Worm (Caenorhabditis elegans): Measurements from ENCODE around the gene C06E1.9.

Gene C06E1.9

ce11 chrIII:8630833-8631232 lies 21.2 kb upstream of the C06E1.9 start, which contains the start of gene dnj-10 (continued):
- TF ChIP-seq madf-6 (GFP tag; IDR thresholded peaks at IDR 0.05) (peak; percentile 54), rpc-1 (optimal IDR thresholded peaks at IDR 0.05) (no peak), rpc-1 (tag; optimal IDR thresholded peaks at IDR 0.05) (no peak), nfyb-1 (GFP tag; IDR thresholded peaks at IDR 0.05) (no peak), hmg-1.2 (GFP tag; IDR thresholded peaks at IDR 0.05) (0 out of 2 replicates have a peak, but pooled peaks have one; percentile 31), F52B5.7 (tag; optimal IDR thresholded peaks at IDR 0.05) (no peak), mes-4 (tag; optimal IDR thresholded peaks at IDR 0.05) (no peak), hlh-12 (tag; optimal IDR thresholded peaks at IDR 0.05) (no peak), mxl-1 (tag; optimal IDR thresholded peaks at IDR 0.05) (no peak), ceh-79 (tag; optimal IDR thresholded peaks at IDR 0.05) (no peak), die-1 (tag; optimal IDR thresholded peaks at IDR 0.05) (no peak), sptf-2 (GFP tag; optimal IDR thresholded peaks at IDR 0.05) (no peak), ama-1 (optimal IDR thresholded peaks at IDR 0.05) (no peak), ama-1 (GFP tag; optimal IDR thresholded peaks at IDR 0.05) (no peak), mcd-1 (GFP tag; IDR thresholded peaks at IDR 0.05) (peak; percentile 62), F33H1.4 (GFP tag; IDR thresholded peaks at IDR 0.05) (peak; percentile 20; the same call in 1 of the 2 replicates), let-526 (GFP tag; IDR thresholded peaks at IDR 0.05) (no peak), bed-2 (GFP tag; IDR thresholded peaks at IDR 0.05) (no peak), rcor-1 (GFP tag; IDR thresholded peaks at IDR 0.05) (no peak), him-1 (tag; optimal IDR thresholded peaks at IDR 0.05) (no peak), akir-1 (GFP tag; optimal IDR thresholded peaks at IDR 0.05) (no peak), unc-62 (GFP tag; optimal IDR thresholded peaks at IDR 0.05) (no peak), ceh-100 (GFP tag; IDR thresholded peaks at IDR 0.05) (no peak), ets-4 (GFP tag; optimal IDR thresholded peaks at IDR 0.05) (no peak), let-607 (tag; optimal IDR thresholded peaks at IDR 0.05) (no peak), F57C9.4 (tag; optimal IDR thresholded peaks at IDR 0.05) (no peak), nhr-80 (tag; optimal IDR thresholded peaks at IDR 0.05) (no peak), F55B11.4 (tag; optimal IDR thresholded peaks at IDR 0.05; ENCODE audit: borderline replicate concordance, insufficient read depth) (no peak), C06A6.2 (GFP tag; conservative IDR thresholded peaks at IDR 0.05) (no peak), K11D2.4 (GFP tag; IDR thresholded peaks at IDR 0.05) (no peak), unc-130 (GFP tag; optimal IDR thresholded peaks at IDR 0.05) (no peak), cebp-1 (GFP tag; IDR thresholded peaks at IDR 0.05) (no peak), cebp-1 (tag; optimal IDR thresholded peaks at IDR 0.05) (no peak), ekl-4 (GFP tag; IDR thresholded peaks at IDR 0.05) (peak; percentile 37; the same call in 1 of the 2 replicates), ztf-26 (tag; optimal IDR thresholded peaks at IDR 0.05) (no peak), aptf-2 (GFP tag; conservative IDR thresholded peaks at IDR 0.05) (no peak), dpff-1 (tag; optimal IDR thresholded peaks at IDR 0.05) (no peak), mel-28 (tag; optimal IDR thresholded peaks at IDR 0.05; ENCODE audit: borderline replicate concordance) (no peak), B0019.2 (GFP tag; conservative IDR thresholded peaks at IDR 0.05) (no peak), Y53F4B.3 (GFP tag; IDR thresholded peaks at IDR 0.05) (no peak), lir-1 (GFP tag; conservative IDR thresholded peaks at IDR 0.05) (no peak), nfya-2 (GFP tag; IDR thresholded peaks at IDR 0.05) (no peak), F23B12.7 (tag; optimal IDR thresholded peaks at IDR 0.05; ENCODE audit: insufficient read depth) (no peak), attf-6 (GFP tag; IDR thresholded peaks at IDR 0.05) (no peak), Y95B8A.8 (GFP tag; IDR thresholded peaks at IDR 0.05) (no peak), madf-8 (GFP tag; conservative IDR thresholded peaks at IDR 0.05) (no peak), lsy-27 (tag; optimal IDR thresholded peaks at IDR 0.05; ENCODE audit: borderline replicate concordance, insufficient read depth) (no peak), sea-2 (GFP tag; IDR thresholded peaks at IDR 0.05) (no peak), hmg-20 (GFP tag; IDR thresholded peaks at IDR 0.05) (no peak), lsl-1 (GFP tag; optimal IDR thresholded peaks at IDR 0.05) (no peak), ztf-18 (tag; optimal IDR thresholded peaks at IDR 0.05) (peak; percentile 1)
